Fruit fly (Drosophila melanogaster) whole organism, pupa: ENCODE data around the gene Cpsf100.

Source experiments
- CG10348 ChIP-seq: fragments of 200-800 bp; sonication (Bioruptor generic); IDR thresholded peaks from 2 replicates; pipeline ENCODE4 v1.3.6; 2022; ENCODE audit warnings: missing biosample characterization, missing genetic modification characterization
- CG12605 ChIP-seq: fragments of 200-800 bp; sonication (Bioruptor generic); IDR thresholded peaks from 2 replicates; pipeline ENCODE4 v1.3.6; 2022; ENCODE audit warnings: missing biosample characterization, missing genetic modification characterization
- CG13204 ChIP-seq: fragments of 200-800 bp; sonication (Bioruptor generic); optimal IDR thresholded peaks from 2 replicates; lab custom pipeline; 2018; ENCODE audit warnings: missing biosample characterization, mild to moderate bottlenecking, missing genetic modification characterization, moderate library complexity
- CG17806 ChIP-seq: fragments of 200-800 bp; sonication (Bioruptor generic); optimal IDR thresholded peaks from 2 replicates; lab custom pipeline; 2018; ENCODE audit warnings: missing biosample characterization, mild to moderate bottlenecking, missing genetic modification characterization, moderate library complexity
- CG32121 ChIP-seq: fragments of 200-800 bp; sonication (Bioruptor generic); IDR thresholded peaks from 2 replicates; pipeline ENCODE4 v1.3.6; 2022; ENCODE audit warnings: missing biosample characterization, missing genetic modification characterization
- D1 ChIP-seq: fragments of 200-800 bp; sonication (Bioruptor generic); optimal IDR thresholded peaks from 2 replicates; lab custom pipeline; 2018; ENCODE audit warnings: missing biosample characterization, mild to moderate bottlenecking, missing genetic modification characterization, moderate library complexity
- Ets98B ChIP-seq: fragments of 200-800 bp; sonication (Bioruptor generic); IDR thresholded peaks from 2 replicates; pipeline ENCODE4 v1.3.6; 2022; ENCODE audit warnings: missing biosample characterization, missing genetic modification characterization
- Pif1B ChIP-seq: fragments of 200-800 bp; sonication (Bioruptor generic); optimal IDR thresholded peaks from 3 replicates; lab custom pipeline; 2016; ENCODE audit warnings: missing biosample characterization, missing genetic modification characterization
- Snoo ChIP-seq: fragments of 200-800 bp; sonication (Bioruptor generic); optimal IDR thresholded peaks from 3 replicates; lab custom pipeline; 2017; ENCODE audit warnings: missing biosample characterization, mild to moderate bottlenecking, missing genetic modification characterization, inconsistent platforms
- gl ChIP-seq: fragments of 200-800 bp; sonication (Bioruptor generic); optimal IDR thresholded peaks from 2 replicates; lab custom pipeline; 2018; ENCODE audit warnings: missing biosample characterization, mild to moderate bottlenecking, missing genetic modification characterization
- rn ChIP-seq: fragments of 200-800 bp; sonication (Bioruptor generic); IDR thresholded peaks from 2 replicates; pipeline ENCODE4 v1.3.6; 2022; ENCODE audit warnings: missing biosample characterization, missing genetic modification characterization

dm6 chr3R:29020366-29020765, 14.0 kb upstream of the Cpsf100 start, which contains the start of gene wat:
- TF ChIP-seq Pif1B (no peak), CG10348 (GFP tag; lab: Robert Waterston, UW) (no peak), gl (tag; lab: Kevin White, UChicago) (no peak), CG32121 (GFP tag; lab: Robert Waterston, UW) (no peak), Snoo (tag; lab: Kevin White, UChicago) (no peak), CG13204 (GFP tag; lab: Kevin White, UChicago) (no peak), CG12605 (GFP tag; lab: Robert Waterston, UW) (no peak), Ets98B (peak; percentile 9; the same call in 1 of the 2 replicates), rn (GFP tag; lab: Robert Waterston, UW) (no peak), D1 (tag; lab: Kevin White, UChicago) (no peak), CG17806 (tag; lab: Kevin White, UChicago) (no peak)
